Fruit fly (Drosophila melanogaster): ENCODE results near the gene bur.

bur gene

dm6 chr2L:21142972-21143385 is 36.5 kb downstream of the bur start, which contains the start of gene pths:
Gene pths (plus strand): TSS chr2L:21143229.
- TF ChIP-seq CG14655 (GFP tag; optimal IDR thresholded peaks at IDR 0.05) (no peak), CG8301 (tag; optimal IDR thresholded peaks at IDR 0.05) (no peak), CG17806 (tag; optimal IDR thresholded peaks at IDR 0.05) (peak; percentile 5), CG34367 (tag; optimal IDR thresholded peaks at IDR 0.05) (peak; percentile 6), CG15710 (tag; optimal IDR thresholded peaks at IDR 0.05) (no peak), CG32121 (GFP tag; IDR thresholded peaks at IDR 0.05) (0 out of 2 replicates have a peak, but pooled peaks have one; percentile 38), Pif1A (GFP tag; optimal IDR thresholded peaks at IDR 0.05) (no peak), rn (GFP tag; IDR thresholded peaks at IDR 0.05) (no peak; the same call in 1 of the 2 replicates)

DNA sequence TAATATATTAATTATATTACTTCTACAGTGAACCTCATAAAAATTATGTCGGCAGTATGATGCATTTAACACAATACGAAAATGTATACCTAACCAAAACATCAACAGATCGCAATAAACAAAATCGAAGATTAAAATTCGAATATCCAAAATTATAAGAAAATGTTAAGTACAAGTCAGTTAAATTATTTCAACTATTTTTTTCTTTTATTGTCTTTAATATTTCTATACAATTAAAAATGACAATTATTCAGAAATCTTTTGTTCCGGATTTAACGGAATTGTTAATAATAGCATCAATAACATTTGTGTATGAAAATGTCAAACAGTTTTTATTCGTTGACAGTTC is 37.0 kb downstream of the bur start:
- TF ChIP-seq CG17806 (tag; optimal IDR thresholded peaks at IDR 0.05) (no peak), CG34367 (tag; optimal IDR thresholded peaks at IDR 0.05) (no peak), Ets98B (GFP tag; IDR thresholded peaks at IDR 0.05) (no peak), CG13204 (GFP tag; optimal IDR thresholded peaks at IDR 0.05) (no peak), CG9948 (tag; optimal IDR thresholded peaks at IDR 0.05) (no peak), gl (tag; optimal IDR thresholded peaks at IDR 0.05) (no peak), fd96Ca (GFP tag; IDR thresholded peaks at IDR 0.05) (no peak), rn (GFP tag; IDR thresholded peaks at IDR 0.05) (no peak), Snoo (tag; optimal IDR thresholded peaks at IDR 0.05) (no peak), Pif1B (GFP tag; optimal IDR thresholded peaks at IDR 0.05) (no peak), CG4496 (GFP tag; IDR thresholded peaks at IDR 0.05) (no peak), D1 (tag; optimal IDR thresholded peaks at IDR 0.05) (no peak), CG32121 (GFP tag; IDR thresholded peaks at IDR 0.05) (no peak), CG8159 (tag; optimal IDR thresholded peaks at IDR 0.05) (no peak), Pif1A (GFP tag; optimal IDR thresholded peaks at IDR 0.05) (no peak), CG8301 (tag; optimal IDR thresholded peaks at IDR 0.05) (no peak), CG15710 (tag; optimal IDR thresholded peaks at IDR 0.05) (no peak), EcR (GFP tag; optimal IDR thresholded peaks at IDR 0.05) (no peak), CG10348 (GFP tag; IDR thresholded peaks at IDR 0.05) (no peak), CG12605 (GFP tag; IDR thresholded peaks at IDR 0.05) (no peak)

dm6 chr2L:21141714-21142500 is 37.6 kb downstream of the bur start, which contains the start of gene Dap160:
Gene Dap160 (minus strand): TSS chr2L:21142347.
- no peak for TF ChIP-seq Pif1B (GFP tag; optimal IDR thresholded peaks at IDR 0.05)
- TF ChIP-seq Pif1A (GFP tag; optimal IDR thresholded peaks at IDR 0.05), result no peak
- TF ChIP-seq CG34367 (tag; optimal IDR thresholded peaks at IDR 0.05), result no peak
- TF ChIP-seq CG4496 (GFP tag; IDR thresholded peaks at IDR 0.05), result no peak
- TF ChIP-seq D1 (tag; optimal IDR thresholded peaks at IDR 0.05), result no peak
- no peak for TF ChIP-seq CG14655 (GFP tag; optimal IDR thresholded peaks at IDR 0.05)
- no peak for TF ChIP-seq rn (GFP tag; IDR thresholded peaks at IDR 0.05)
- TF ChIP-seq CG15710 (tag; optimal IDR thresholded peaks at IDR 0.05), result no peak
- no peak for TF ChIP-seq CG13204 (GFP tag; optimal IDR thresholded peaks at IDR 0.05)
- no peak for TF ChIP-seq EcR (GFP tag; optimal IDR thresholded peaks at IDR 0.05)
- TF ChIP-seq CG8159 (tag; optimal IDR thresholded peaks at IDR 0.05), result no peak
- no peak for TF ChIP-seq Ets98B (GFP tag; IDR thresholded peaks at IDR 0.05)
- TF ChIP-seq fd96Ca (GFP tag; IDR thresholded peaks at IDR 0.05), result no peak

dm6 chr2L:21135764-21136163 is 43.7 kb downstream of the bur start:
- TF ChIP-seq CG4496 (GFP tag; IDR thresholded peaks at IDR 0.05), result no peak
- no peak for TF ChIP-seq EcR (GFP tag; optimal IDR thresholded peaks at IDR 0.05)
- no peak for TF ChIP-seq Ets98B (GFP tag; IDR thresholded peaks at IDR 0.05)
- no peak for TF ChIP-seq rn (GFP tag; IDR thresholded peaks at IDR 0.05)
- TF ChIP-seq CG12605 (GFP tag; IDR thresholded peaks at IDR 0.05), result no peak
- TF ChIP-seq CG13204 (GFP tag; optimal IDR thresholded peaks at IDR 0.05), result no peak
- TF ChIP-seq CG17806 (tag; optimal IDR thresholded peaks at IDR 0.05), result no peak
- no peak for TF ChIP-seq fd96Ca (GFP tag; IDR thresholded peaks at IDR 0.05)
- no peak for TF ChIP-seq CG15710 (tag; optimal IDR thresholded peaks at IDR 0.05)
- TF ChIP-seq CG32121 (GFP tag; IDR thresholded peaks at IDR 0.05), result no peak
- no peak for TF ChIP-seq D1 (tag; optimal IDR thresholded peaks at IDR 0.05)
- TF ChIP-seq CG8301 (tag; optimal IDR thresholded peaks at IDR 0.05), result no peak
- no peak for TF ChIP-seq CG9948 (tag; optimal IDR thresholded peaks at IDR 0.05)
- no peak for TF ChIP-seq Pif1A (GFP tag; optimal IDR thresholded peaks at IDR 0.05)
